Fruit fly (Drosophila melanogaster) Kc167 (cell line): ENCODE data around the gene Lint-O.

Source experiments
- Myc ChIP-seq: fragments of >200 bp; optimal IDR thresholded peaks from 2 replicates; lab custom pipeline; 2017; ENCODE audit warnings: missing external identifiers
- Sin3A ChIP-seq: fragments of >200 bp; optimal IDR thresholded peaks from 2 replicates; lab custom pipeline; 2018; ENCODE audit warnings: missing external identifiers
- h ChIP-seq: fragments of >200 bp; optimal IDR thresholded peaks from 3 replicates; lab custom pipeline; 2018; ENCODE audit warnings: missing external identifiers
- insv ChIP-seq: fragments of >200 bp; optimal IDR thresholded peaks from 3 replicates; lab custom pipeline; 2018; ENCODE audit warnings: missing external identifiers
- psq ChIP-seq: fragments of >200 bp; optimal IDR thresholded peaks from 2 replicates; lab custom pipeline; 2017; ENCODE audit warnings: missing external identifiers
- ttk ChIP-seq: sonication (Bioruptor generic); optimal IDR thresholded peaks from 2 replicates; lab custom pipeline; 2017; ENCODE audit warnings: missing external identifiers

The Lint-O gene

dm6 chrX:2693786-2694185 is 4.7 kb upstream of the Lint-O start, which contains the start of gene dyw:
TSS of gene dyw (minus strand) at chrX:2693886.
- no peak for TF ChIP-seq insv (lab: Kevin White, UChicago)
- no peak for TF ChIP-seq Sin3A (lab: Kevin White, UChicago)
- TF ChIP-seq h (lab: Kevin White, UChicago) = no peak
- TF ChIP-seq psq (lab: Kevin White, UChicago) = no peak
- TF ChIP-seq ttk (lab: Kevin White, UChicago) = no peak

dm6 chrX:2703693-2704092 is 5.2 kb downstream of the Lint-O start, which contains the start of gene Ugalt:
TSS of gene Ugalt (minus strand) at chrX:2703852.
- no peak for TF ChIP-seq Myc (lab: Kevin White, UChicago)
- TF ChIP-seq insv (lab: Kevin White, UChicago) = no peak
- no peak for TF ChIP-seq ttk (lab: Kevin White, UChicago)
- no peak for TF ChIP-seq psq (lab: Kevin White, UChicago)
- TF ChIP-seq h (lab: Kevin White, UChicago) = no peak
- TF ChIP-seq Sin3A (lab: Kevin White, UChicago) = no peak

DNA sequence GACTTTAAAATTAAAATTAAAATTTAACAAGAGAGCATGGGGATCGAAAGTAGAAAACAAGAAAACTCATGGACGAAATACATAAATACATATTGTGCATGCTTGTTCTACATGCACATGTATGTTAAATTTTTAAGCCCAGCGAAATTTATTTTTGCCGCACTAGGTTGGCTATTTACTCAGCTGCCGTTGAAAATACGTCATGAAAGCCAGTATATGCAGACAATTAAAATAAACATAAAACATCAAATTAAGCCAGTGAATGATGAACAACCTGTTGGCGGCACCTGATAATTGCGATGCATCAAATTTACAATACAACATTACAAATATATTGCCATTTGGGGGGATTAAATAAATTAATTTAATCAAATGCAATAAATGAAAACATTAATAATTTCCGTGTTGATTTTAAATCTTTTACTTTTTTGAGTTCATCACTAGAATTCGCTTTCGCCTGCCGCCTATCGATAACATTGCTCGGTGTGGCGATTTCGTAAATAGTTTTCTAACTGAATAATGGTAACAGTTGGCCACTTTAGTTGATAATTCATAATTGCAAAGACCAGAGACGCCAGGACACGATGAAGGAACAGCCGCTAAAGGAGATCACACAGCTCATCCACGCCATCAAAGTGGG is 5.8 kb downstream of the Lint-O start, which contains the start of gene eIF2Bbeta:
Gene eIF2Bbeta (plus strand): TSS at position 438 of the 640 bp plus-strand sequence.
- no peak for TF ChIP-seq insv (lab: Kevin White, UChicago)
- no peak for TF ChIP-seq Myc (lab: Kevin White, UChicago)
- TF ChIP-seq ttk (lab: Kevin White, UChicago) = no peak
- TF ChIP-seq psq (lab: Kevin White, UChicago) = no peak
- no peak for TF ChIP-seq Sin3A (lab: Kevin White, UChicago)
- no peak for TF ChIP-seq h (lab: Kevin White, UChicago)

dm6 chrX:2707377-2708090 is 9.0 kb downstream of the Lint-O start, which contains the start of gene CG2680:
TSS of gene CG2680 (minus strand) at chrX:2707427.
- no peak for TF ChIP-seq insv (lab: Kevin White, UChicago)
- TF ChIP-seq Myc (lab: Kevin White, UChicago) = no peak
- no peak for TF ChIP-seq h (lab: Kevin White, UChicago)
- no peak for TF ChIP-seq Sin3A (lab: Kevin White, UChicago)
- no peak for TF ChIP-seq psq (lab: Kevin White, UChicago)
- TF ChIP-seq ttk (lab: Kevin White, UChicago) = no peak

DNA sequence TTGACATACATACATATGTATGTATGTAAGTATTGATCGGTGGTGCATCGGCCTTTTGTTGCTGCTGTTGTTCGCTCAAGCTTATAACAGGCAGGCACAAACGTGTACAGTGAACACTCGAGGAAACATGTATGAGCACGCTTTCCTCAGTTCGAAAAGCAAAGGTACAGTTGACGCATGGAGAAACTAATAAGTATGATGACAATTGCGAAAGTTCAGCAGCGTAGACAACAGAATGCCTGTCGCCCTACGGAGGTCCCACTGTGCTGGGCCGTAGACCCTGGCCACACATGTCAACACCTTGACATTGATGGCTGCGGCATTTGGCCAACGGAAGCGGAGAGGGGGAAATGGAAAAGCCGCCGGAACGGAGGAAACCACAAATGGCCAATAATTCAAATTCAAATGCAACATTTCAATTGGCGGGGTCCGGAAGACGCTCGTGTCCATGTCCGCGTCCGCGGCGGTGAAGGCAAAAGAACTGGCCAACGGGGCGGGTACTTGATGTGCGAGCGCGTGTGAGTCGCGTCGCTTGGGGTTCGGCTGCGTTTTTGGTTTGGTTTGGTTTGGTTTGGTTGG is 9.7 kb downstream of the Lint-O start, which contains the start of gene CG2681:
Gene CG2681 (plus strand): TSS at position 529 of the 579 bp plus-strand sequence.
- TF ChIP-seq Myc (lab: Kevin White, UChicago) (no peak), insv (lab: Kevin White, UChicago) (no peak), ttk (lab: Kevin White, UChicago) (no peak), Sin3A (lab: Kevin White, UChicago) (no peak), psq (lab: Kevin White, UChicago) (no peak), h (lab: Kevin White, UChicago) (no peak)

- TF ChIP-seq Myc (lab: Kevin White, UChicago) = no peak
- TF ChIP-seq insv (lab: Kevin White, UChicago) = no peak
- TF ChIP-seq ttk (lab: Kevin White, UChicago) = no peak
- TF ChIP-seq Sin3A (lab: Kevin White, UChicago) = no peak
- no peak for TF ChIP-seq h (lab: Kevin White, UChicago)
- TF ChIP-seq psq (lab: Kevin White, UChicago) = no peak
Observed at dm6 chrX:2713776-2714175, 15.3 kb downstream of the Lint-O start, which contains the start of the genes CG2685 and CG2694. TSS of gene CG2685 (minus strand) at chrX:2713960. TSS of gene CG2694 (plus strand) at chrX:2714079.

DNA sequence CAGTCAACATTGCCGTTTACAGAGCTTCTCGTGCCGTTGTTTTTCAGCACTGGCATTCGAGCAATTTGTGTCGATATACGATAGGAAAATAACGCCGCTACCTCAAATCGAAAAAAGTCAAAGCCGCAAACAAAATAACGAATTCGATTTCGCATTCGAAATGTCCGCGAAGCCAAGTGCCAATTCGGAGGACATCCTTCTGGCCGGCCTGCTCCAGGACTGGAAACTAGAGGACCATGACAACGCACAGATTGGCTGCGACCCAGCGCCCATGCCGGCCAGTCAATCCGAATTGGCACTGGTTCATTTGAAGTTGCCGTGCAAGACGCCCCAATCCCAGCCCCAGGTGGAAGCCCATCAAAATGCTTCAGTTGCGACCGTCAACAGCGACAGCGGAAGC is 16.2 kb downstream of the Lint-O start:
- TF ChIP-seq psq (lab: Kevin White, UChicago) (no peak), Myc (lab: Kevin White, UChicago) (no peak), h (lab: Kevin White, UChicago) (no peak), insv (lab: Kevin White, UChicago) (no peak), Sin3A (lab: Kevin White, UChicago) (no peak), ttk (lab: Kevin White, UChicago) (no peak)

DNA sequence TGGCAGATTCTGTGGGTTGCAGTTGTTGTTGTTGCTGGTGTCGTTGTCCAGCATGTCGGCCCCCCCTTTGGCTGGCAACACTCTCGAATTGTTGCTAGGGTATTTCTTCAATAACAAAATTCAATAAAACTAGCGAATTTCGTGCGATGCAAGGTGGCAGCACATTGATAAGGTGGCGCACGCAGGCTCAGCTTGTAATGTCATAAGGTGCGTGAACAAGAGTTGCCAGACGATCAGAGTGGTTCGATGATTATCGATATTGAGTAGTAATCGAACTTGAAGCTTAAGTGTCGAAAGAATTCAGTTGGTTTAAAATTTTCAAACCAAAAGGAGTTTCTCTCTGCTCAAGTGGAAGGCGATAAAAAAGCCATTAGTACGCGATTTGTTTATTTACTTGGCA is 21.6 kb downstream of the Lint-O start, which contains the start of gene CG2701:
Gene CG2701 (minus strand): TSS at position 206 of the 400 bp plus-strand sequence.
- TF ChIP-seq h (lab: Kevin White, UChicago) (no peak), Sin3A (lab: Kevin White, UChicago) (no peak), ttk (lab: Kevin White, UChicago) (no peak), insv (lab: Kevin White, UChicago) (no peak), psq (lab: Kevin White, UChicago) (no peak), Myc (lab: Kevin White, UChicago) (no peak)

- no peak for TF ChIP-seq ttk (lab: Kevin White, UChicago)
- TF ChIP-seq Sin3A (lab: Kevin White, UChicago) = no peak
- no peak for TF ChIP-seq psq (lab: Kevin White, UChicago)
- no peak for TF ChIP-seq h (lab: Kevin White, UChicago)
- TF ChIP-seq Myc (lab: Kevin White, UChicago) = no peak
- no peak for TF ChIP-seq insv (lab: Kevin White, UChicago)
Observed at dm6 chrX:2726420-2726819, 27.9 kb downstream of the Lint-O start, which contains the start of gene vilya. TSS of gene vilya (plus strand) at chrX:2726678.

dm6 chrX:2727506-2727905 is 29.0 kb downstream of the Lint-O start, which contains the start of gene dwg:
TSS of gene dwg (plus strand) at chrX:2727698.
- TF ChIP-seq ttk (lab: Kevin White, UChicago) = no peak
